Worm (Caenorhabditis elegans) whole organism, L4 larva: ENCODE data around the gene str-141.
A peak's percentile ranks its signal among the peaks of the same experiment; 100 is the strongest.

ENCODE experiments used
- D1046.2 ChIP-seq: fragments of 200-800 bp; sonication (Bioruptor generic); IDR thresholded peaks from 2 replicates; pipeline ENCODE4 v1.3.6; 2022; ENCODE audit warnings: missing genetic modification characterization, missing compliant biosample characterization
- jun-1 ChIP-seq: fragments of 150-350 bp; optimal IDR thresholded peaks from 2 replicates; lab custom pipeline; 2014; ENCODE audit warnings: missing biosample characterization, missing genetic modification reagents, missing genetic modification characterization
- nhr-28 ChIP-seq: fragments of 150-350 bp; optimal IDR thresholded peaks from 2 replicates; lab custom pipeline; 2014; ENCODE audit warnings: missing biosample characterization, missing genetic modification characterization

ce11 chrV:11311013-11311472 is 12.6 kb downstream of the str-141 start, which contains the start of gene T03F7.7:
- TF ChIP-seq jun-1, result no peak
- no peak for TF ChIP-seq D1046.2 (GFP tag; lab: Robert Waterston, UW)
- TF ChIP-seq nhr-28 (tag; lab: Kevin White, UChicago), result peak; percentile 85
